Fruit fly (Drosophila melanogaster) whole organism, embryonic: ENCODE measurements around the gene CG15625.

Experiments
- Abd-B ChIP-seq: fragments of 200-800 bp; sonication (Bioruptor generic); optimal IDR thresholded peaks from 2 replicates; lab custom pipeline; 2018; ENCODE audit warnings: missing biosample characterization, mild to moderate bottlenecking, missing genetic modification characterization, moderate library complexity
- Ada2b ChIP-seq: fragments of 200-800 bp; sonication (Bioruptor generic); IDR thresholded peaks from 2 replicates; pipeline ENCODE4 v1.3.6; 2022; ENCODE audit warnings: missing biosample characterization, missing genetic modification characterization
- Asciz ChIP-seq: fragments of 200-800 bp; sonication (Bioruptor generic); optimal IDR thresholded peaks from 2 replicates; lab custom pipeline; 2017; ENCODE audit warnings: missing biosample characterization, mild to moderate bottlenecking, missing genetic modification characterization, missing genetic modification reagents
- B-H1 ChIP-seq: fragments of 200-800 bp; sonication (Bioruptor generic); IDR thresholded peaks from 3 replicates; pipeline ENCODE4 v1.3.6; 2022; ENCODE audit warnings: missing biosample characterization, missing genetic modification characterization
- Bdp1 ChIP-seq: fragments of 200-800 bp; sonication (Bioruptor generic); optimal IDR thresholded peaks from 3 replicates; lab custom pipeline; 2016; ENCODE audit warnings: missing biosample characterization, missing genetic modification characterization
- Bgb ChIP-seq: fragments of 200-800 bp; sonication (Bioruptor generic); IDR thresholded peaks from 2 replicates; pipeline ENCODE4 v1.3.6; 2022; ENCODE audit warnings: missing biosample characterization, missing genetic modification characterization; ENCODE audit not compliant: partially characterized antibody
- CG10267 ChIP-seq: fragments of 200-800 bp; sonication (Bioruptor generic); optimal IDR thresholded peaks from 2 replicates; lab custom pipeline; 2018; ENCODE audit warnings: missing biosample characterization, mild to moderate bottlenecking, missing genetic modification characterization, moderate library complexity
- CG10959 ChIP-seq: fragments of 200-800 bp; sonication (Bioruptor generic); IDR thresholded peaks from 2 replicates; pipeline ENCODE4 v1.3.6; 2022; ENCODE audit warnings: missing biosample characterization, missing genetic modification characterization
- CG11456 ChIP-seq: fragments of 200-800 bp; sonication (Bioruptor generic); IDR thresholded peaks from 3 replicates; pipeline ENCODE4 v1.3.6; 2022; ENCODE audit warnings: missing biosample characterization, missing genetic modification characterization
- CG11695 ChIP-seq: fragments of 200-800 bp; sonication (Bioruptor generic); IDR thresholded peaks from 3 replicates; pipeline ENCODE4 v1.3.6; 2022; ENCODE audit warnings: missing biosample characterization, missing genetic modification characterization
- CG12236 ChIP-seq: fragments of 200-800 bp; sonication (Bioruptor generic); optimal IDR thresholded peaks from 2 replicates; lab custom pipeline; 2016; ENCODE audit warnings: missing biosample characterization, missing genetic modification characterization
- CG14050 ChIP-seq: fragments of 200-800 bp; sonication (Bioruptor generic); IDR thresholded peaks from 3 replicates; pipeline ENCODE4 v1.3.6; 2022; ENCODE audit warnings: missing biosample characterization, missing genetic modification characterization
- CG14965 ChIP-seq: fragments of 200-800 bp; sonication (Bioruptor generic); optimal IDR thresholded peaks from 2 replicates; lab custom pipeline; 2016; ENCODE audit warnings: missing biosample characterization, missing genetic modification characterization, borderline replicate concordance
- CG15269 ChIP-seq: fragments of 200-800 bp; sonication (Bioruptor generic); optimal IDR thresholded peaks from 2 replicates; lab custom pipeline; 2018; ENCODE audit warnings: missing biosample characterization, mild to moderate bottlenecking, missing genetic modification characterization, moderate library complexity
- CG16779 ChIP-seq: fragments of 200-800 bp; sonication (Bioruptor generic); IDR thresholded peaks from 2 replicates; pipeline ENCODE4 v1.3.6; 2022; ENCODE audit warnings: missing biosample characterization, missing genetic modification characterization
- CG16813 ChIP-seq: fragments of 200-800 bp; sonication (Bioruptor generic); IDR thresholded peaks from 3 replicates; pipeline ENCODE4 v1.3.6; 2022; ENCODE audit warnings: missing biosample characterization, missing genetic modification characterization; ENCODE audit not compliant: partially characterized antibody
- CG3407 ChIP-seq: fragments of 200-800 bp; sonication (Bioruptor generic); optimal IDR thresholded peaks from 2 replicates; lab custom pipeline; 2018; ENCODE audit warnings: missing biosample characterization, mild to moderate bottlenecking, missing genetic modification characterization
- CG4707 ChIP-seq: fragments of 200-800 bp; sonication (Bioruptor generic); optimal IDR thresholded peaks from 2 replicates; lab custom pipeline; 2018; ENCODE audit warnings: missing biosample characterization, mild to moderate bottlenecking, missing genetic modification characterization, moderate library complexity
- CG6254 ChIP-seq: fragments of 200-800 bp; sonication (Bioruptor generic); optimal IDR thresholded peaks from 3 replicates; lab custom pipeline; 2017; ENCODE audit warnings: mild to moderate bottlenecking, missing biosample characterization, missing genetic modification reagents, missing genetic modification characterization
- CG6654 ChIP-seq: fragments of 200-800 bp; sonication (Bioruptor generic); optimal IDR thresholded peaks from 2 replicates; lab custom pipeline; 2017; ENCODE audit warnings: missing biosample characterization, mild to moderate bottlenecking, missing genetic modification characterization
- CG6765 ChIP-seq: fragments of 200-800 bp; sonication (Bioruptor generic); optimal IDR thresholded peaks from 3 replicates; lab custom pipeline; 2017; ENCODE audit warnings: missing biosample characterization, mild to moderate bottlenecking, missing genetic modification characterization
- CG6791 ChIP-seq: fragments of 200-800 bp; sonication (Bioruptor generic); IDR thresholded peaks from 3 replicates; pipeline ENCODE4 v1.3.6; 2022; ENCODE audit warnings: missing biosample characterization, missing genetic modification characterization; ENCODE audit not compliant: partially characterized antibody
- CG7556 ChIP-seq: fragments of 200-800 bp; sonication (Bioruptor generic); optimal IDR thresholded peaks from 2 replicates; lab custom pipeline; 2017; ENCODE audit warnings: missing biosample characterization, mild to moderate bottlenecking, missing genetic modification characterization
- CG9727 ChIP-seq: fragments of 200-800 bp; sonication (Bioruptor generic); optimal IDR thresholded peaks from 3 replicates; lab custom pipeline; 2017; ENCODE audit warnings: missing biosample characterization, mild to moderate bottlenecking, missing genetic modification characterization
- E2f1 ChIP-seq: fragments of 200-800 bp; sonication (Bioruptor generic); IDR thresholded peaks from 2 replicates; pipeline ENCODE4 v1.3.6; 2022; ENCODE audit warnings: missing biosample characterization, missing genetic modification characterization
- Hmx ChIP-seq: fragments of 200-800 bp; sonication (Bioruptor generic); optimal IDR thresholded peaks from 2 replicates; lab custom pipeline; 2016; ENCODE audit warnings: missing biosample characterization, missing genetic modification characterization
- Jarid2 ChIP-seq: fragments of 200-800 bp; sonication (Bioruptor generic); optimal IDR thresholded peaks from 3 replicates; lab custom pipeline; 2017; ENCODE audit warnings: mild to moderate bottlenecking, missing biosample characterization, missing genetic modification reagents, missing genetic modification characterization
- MESR4 ChIP-seq: fragments of 200-800 bp; sonication (Bioruptor generic); optimal IDR thresholded peaks from 2 replicates; lab custom pipeline; 2018; ENCODE audit warnings: missing biosample characterization, mild to moderate bottlenecking, missing genetic modification characterization, moderate library complexity
- Nf-YC ChIP-seq: fragments of 200-800 bp; optimal IDR thresholded peaks from 3 replicates; lab custom pipeline; 2019; ENCODE audit warnings: missing biosample characterization, mild to moderate bottlenecking, missing genetic modification characterization, moderate library complexity
- Opbp ChIP-seq: fragments of 200-800 bp; sonication (Bioruptor generic); IDR thresholded peaks from 3 replicates; pipeline ENCODE4 v1.3.6; 2022; ENCODE audit warnings: missing biosample characterization, missing genetic modification characterization; ENCODE audit not compliant: partially characterized antibody
- PHDP ChIP-seq: fragments of 200-800 bp; sonication (Bioruptor generic); optimal IDR thresholded peaks from 3 replicates; lab custom pipeline; 2018; ENCODE audit warnings: missing biosample characterization, mild to moderate bottlenecking, missing genetic modification characterization, moderate library complexity
- Rx ChIP-seq: fragments of 200-800 bp; sonication (Bioruptor generic); IDR thresholded peaks from 2 replicates; pipeline ENCODE4 v1.3.6; 2022; ENCODE audit warnings: missing biosample characterization, missing genetic modification characterization
- Sox100B ChIP-seq: fragments of 200-800 bp; sonication (Bioruptor generic); optimal IDR thresholded peaks from 3 replicates; lab custom pipeline; 2018; ENCODE audit warnings: missing biosample characterization, mild to moderate bottlenecking, missing genetic modification characterization
- Sry-β ChIP-seq: fragments of 200-800 bp; sonication (Bioruptor generic); optimal IDR thresholded peaks from 2 replicates; lab custom pipeline; 2018; ENCODE audit warnings: missing biosample characterization, mild to moderate bottlenecking, missing genetic modification characterization, moderate library complexity
- Ssrp ChIP-seq: fragments of 200-800 bp; sonication (Bioruptor generic); optimal IDR thresholded peaks from 2 replicates; lab custom pipeline; 2018; ENCODE audit warnings: missing biosample characterization, mild to moderate bottlenecking, missing genetic modification characterization, moderate library complexity
- Usf ChIP-seq: fragments of 200-800 bp; sonication (Bioruptor generic); optimal IDR thresholded peaks from 2 replicates; lab custom pipeline; 2017; ENCODE audit warnings: missing genotype, missing biosample characterization, missing genetic modification characterization
- bcd ChIP-seq: fragments of 200-800 bp; sonication (Bioruptor generic); optimal IDR thresholded peaks from 2 replicates; lab custom pipeline; 2017; ENCODE audit warnings: missing biosample characterization, mild to moderate bottlenecking, missing genetic modification characterization
- esg ChIP-seq: fragments of 200-800 bp; sonication (Bioruptor generic); conservative IDR thresholded peaks from 2 replicates; pipeline ENCODE4 v1.3.6; 2022; ENCODE audit warnings: missing biosample characterization, missing genetic modification characterization
- eyg ChIP-seq: fragments of 200-800 bp; sonication (Bioruptor generic); optimal IDR thresholded peaks from 3 replicates; lab custom pipeline; 2016; ENCODE audit warnings: missing biosample characterization, missing genetic modification characterization
- fd96Cb ChIP-seq: fragments of 200-800 bp; sonication (Bioruptor generic); optimal IDR thresholded peaks from 2 replicates; lab custom pipeline; 2018; ENCODE audit warnings: missing biosample characterization, mild to moderate bottlenecking, missing genetic modification characterization, moderate library complexity
- fru ChIP-seq: fragments of >200 bp; optimal IDR thresholded peaks from 2 replicates; lab custom pipeline; 2017
- gcm ChIP-seq: fragments of 200-800 bp; sonication (Bioruptor generic); optimal IDR thresholded peaks from 2 replicates; lab custom pipeline; 2019; ENCODE audit warnings: missing biosample characterization, mild to moderate bottlenecking, missing genetic modification characterization, moderate library complexity
- hbn ChIP-seq: fragments of 200-800 bp; sonication (Bioruptor generic); IDR thresholded peaks from 2 replicates; pipeline ENCODE4 v1.3.6; 2022; ENCODE audit warnings: missing biosample characterization, missing genetic modification characterization; ENCODE audit not compliant: partially characterized antibody
- oc ChIP-seq: fragments of 200-800 bp; sonication (Bioruptor generic); optimal IDR thresholded peaks from 2 replicates; lab custom pipeline; 2018; ENCODE audit warnings: missing biosample characterization, mild to moderate bottlenecking, missing genetic modification characterization, moderate library complexity
- odd ChIP-seq: fragments of 200-800 bp; sonication (Bioruptor generic); optimal IDR thresholded peaks from 2 replicates; lab custom pipeline; 2017; ENCODE audit warnings: missing biosample characterization, mild to moderate bottlenecking, missing genetic modification characterization
- pita ChIP-seq: fragments of 200-800 bp; sonication (Bioruptor generic); optimal IDR thresholded peaks from 2 replicates; lab custom pipeline; 2017; ENCODE audit warnings: missing biosample characterization, mild to moderate bottlenecking, missing genetic modification characterization
- repo ChIP-seq: fragments of 200-800 bp; sonication (Bioruptor generic); optimal IDR thresholded peaks from 2 replicates; lab custom pipeline; 2016; ENCODE audit warnings: missing biosample characterization, missing genetic modification characterization
- seq ChIP-seq: fragments of 200-800 bp; sonication (Bioruptor generic); IDR thresholded peaks from 2 replicates; pipeline ENCODE4 v1.3.6; 2022; ENCODE audit warnings: missing biosample characterization, missing genetic modification characterization
- sisA ChIP-seq: fragments of 200-800 bp; sonication (Bioruptor generic); IDR thresholded peaks from 2 replicates; pipeline ENCODE4 v1.3.6; 2022; ENCODE audit warnings: missing biosample characterization, missing genetic modification characterization
- slp2 ChIP-seq: fragments of 200-800 bp; sonication (Bioruptor generic); optimal IDR thresholded peaks from 2 replicates; lab custom pipeline; 2016; ENCODE audit warnings: missing biosample characterization, missing genetic modification characterization
- ssp ChIP-seq: fragments of 200-800 bp; sonication (Bioruptor generic); IDR thresholded peaks from 2 replicates; pipeline ENCODE4 v1.3.6; 2022; ENCODE audit warnings: missing biosample characterization, missing genetic modification characterization

Gene CG15625

dm6 chr2L:4907986-4908385 is 18.2 kb downstream of the CG15625 start (continued):
- TF ChIP-seq CG10959 (GFP tag; lab: Robert Waterston, UW) (no peak), sisA (GFP tag; lab: Robert Waterston, UW) (peak; percentile 78), Nf-YC (peak; percentile 67), odd (peak; percentile 71), gcm (GFP tag; lab: Kevin White, UChicago) (peak; percentile 83), Abd-B (GFP tag; lab: Kevin White, UChicago) (peak; percentile 31), CG6654 (GFP tag; lab: Kevin White, UChicago) (no peak), CG11456 (GFP tag; lab: Robert Waterston, UW) (no peak), CG6791 (no peak), Usf (GFP tag; lab: Kevin White, UChicago) (no peak), repo (no peak), Bdp1 (no peak), Ssrp (tag; lab: Kevin White, UChicago) (peak; percentile 67), Jarid2 (GFP tag; lab: Kevin White, UChicago) (peak; percentile 17), hbn (no peak), Rx (no peak), seq (peak; percentile 60; the same call in 1 of the 2 replicates), CG4707 (GFP tag; lab: Kevin White, UChicago) (peak; percentile 27), eyg (no peak), CG14965 (GFP tag; lab: Kevin White, UChicago) (no peak), CG6254 (GFP tag; lab: Kevin White, UChicago) (peak; percentile 36), CG16779 (GFP tag; lab: Robert Waterston, UW) (no peak), fd96Cb (peak; percentile 77), Hmx (GFP tag; lab: Kevin White, UChicago) (no peak), E2f1 (GFP tag; lab: Robert Waterston, UW) (peak; percentile 61), MESR4 (GFP tag; lab: Kevin White, UChicago) (no peak), bcd (GFP tag; lab: Kevin White, UChicago) (peak; percentile 31), Sox100B (peak; percentile 87), slp2 (GFP tag; lab: Kevin White, UChicago) (no peak), CG6765 (GFP tag; lab: Kevin White, UChicago) (peak; percentile 37), Bgb (no peak), CG7556 (peak; percentile 75), Ada2b (GFP tag; lab: Robert Waterston, UW) (peak; percentile 83), CG12236 (GFP tag; lab: Kevin White, UChicago) (no peak), oc (tag; lab: Kevin White, UChicago) (peak; percentile 64), Asciz (peak; percentile 82), B-H1 (GFP tag; lab: Robert Waterston, UW) (peak; percentile 51; the same call in 2 of the 3 replicates), fru (lab: Kevin White, UChicago) (no peak), ssp (GFP tag; lab: Robert Waterston, UW) (peak; percentile 38; the same call in 1 of the 2 replicates), CG9727 (GFP tag; lab: Kevin White, UChicago) (peak; percentile 35), CG14050 (GFP tag; lab: Robert Waterston, UW) (peak; percentile 76), Opbp (GFP tag; lab: Robert Waterston, UW) (no peak), CG10267 (tag; lab: Kevin White, UChicago) (peak; percentile 63), pita (GFP tag; lab: Kevin White, UChicago) (no peak), CG16813 (GFP tag; lab: Robert Waterston, UW) (no peak), Sry-β (GFP tag; lab: Kevin White, UChicago) (no peak), esg (peak; percentile 75), CG11695 (GFP tag; lab: Robert Waterston, UW) (peak; percentile 74; the same call in 1 of the 3 replicates), CG3407 (GFP tag; lab: Kevin White, UChicago) (peak; percentile 75), PHDP (tag; lab: Kevin White, UChicago) (peak; percentile 87), CG15269 (tag; lab: Kevin White, UChicago) (peak; percentile 89)
